Worm (Caenorhabditis elegans): ENCODE data around the gene Y54G2A.19.
A peak's percentile ranks its signal among the peaks of the same experiment; 100 is the strongest.

Gene Y54G2A.19

ce11 chrIV:2914545-2914944 is 20.0 kb upstream of the Y54G2A.19 start (continued):
- TF ChIP-seq snpc-4 (GFP tag; optimal IDR thresholded peaks at IDR 0.05) = no peak
- no peak for TF ChIP-seq snpc-4 (tag; optimal IDR thresholded peaks at IDR 0.05)
- TF ChIP-seq cebp-1 (GFP tag; IDR thresholded peaks at IDR 0.05) = no peak
- TF ChIP-seq cebp-1 (tag; optimal IDR thresholded peaks at IDR 0.05) = no peak
- TF ChIP-seq egl-44 (GFP tag; IDR thresholded peaks at IDR 0.05) = no peak
- TF ChIP-seq ztf-18 (tag; optimal IDR thresholded peaks at IDR 0.05) = peak; percentile 19
- no peak for TF ChIP-seq sdz-38 (tag; optimal IDR thresholded peaks at IDR 0.05)
- TF ChIP-seq B0261.1 (tag; optimal IDR thresholded peaks at IDR 0.05) = no peak
- TF ChIP-seq gei-17 (GFP tag; optimal IDR thresholded peaks at IDR 0.05) = no peak
- no peak for TF ChIP-seq akir-1 (GFP tag; optimal IDR thresholded peaks at IDR 0.05)
- no peak for TF ChIP-seq T26A5.8 (tag; optimal IDR thresholded peaks at IDR 0.05)
- peak; percentile 97 for TF ChIP-seq madf-6 (GFP tag; IDR thresholded peaks at IDR 0.05)
- no peak for TF ChIP-seq nhr-120 (GFP tag; IDR thresholded peaks at IDR 0.05)
- peak; percentile 83 for TF ChIP-seq lsl-1 (GFP tag; optimal IDR thresholded peaks at IDR 0.05)
- TF ChIP-seq atf-7 (tag; optimal IDR thresholded peaks at IDR 0.05) = no peak
- TF ChIP-seq repo-1 (tag; optimal IDR thresholded peaks at IDR 0.05) = no peak
- no peak for TF ChIP-seq mel-28 (tag; optimal IDR thresholded peaks at IDR 0.05; ENCODE audit: borderline replicate concordance)
- TF ChIP-seq madf-8 (GFP tag; conservative IDR thresholded peaks at IDR 0.05) = peak; percentile 93
- no peak for TF ChIP-seq ztf-6 (GFP tag; IDR thresholded peaks at IDR 0.05)
- no peak for TF ChIP-seq nhr-179 (tag; optimal IDR thresholded peaks at IDR 0.05)
- no peak for TF ChIP-seq pbrm-1 (GFP tag; IDR thresholded peaks at IDR 0.05)
- no peak for TF ChIP-seq die-1 (tag; optimal IDR thresholded peaks at IDR 0.05)
- TF ChIP-seq K12H6.12 (tag; optimal IDR thresholded peaks at IDR 0.05) = no peak
- TF ChIP-seq Y67H2A.10 (GFP tag; conservative IDR thresholded peaks at IDR 0.05) = no peak
- TF ChIP-seq nhr-90 (tag; optimal IDR thresholded peaks at IDR 0.05) = no peak
- TF ChIP-seq efl-1 (GFP tag; optimal IDR thresholded peaks at IDR 0.05) = peak; percentile 80

DNA sequence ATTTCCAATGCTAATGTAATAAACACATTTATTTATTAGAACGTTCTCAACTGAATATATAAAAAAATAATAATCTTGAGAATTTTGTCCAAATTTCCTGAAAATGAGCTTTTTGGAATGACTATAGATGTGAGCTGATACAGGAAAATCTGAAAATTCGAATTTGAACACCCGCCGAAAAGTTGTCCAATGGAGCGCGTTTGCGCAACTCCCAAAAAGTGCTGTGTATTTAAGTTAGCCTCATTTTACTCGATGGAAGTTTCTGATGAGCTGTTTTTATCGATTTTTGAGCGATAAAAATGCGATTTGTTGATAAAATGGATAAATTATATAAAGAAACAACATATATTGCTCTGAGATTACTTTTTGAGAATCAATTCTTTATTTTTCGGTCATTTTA is 7.4 kb upstream of the Y54G2A.19 start:
- TF ChIP-seq lin-54 (GFP tag; optimal IDR thresholded peaks at IDR 0.05) (peak; percentile 46), mcd-1 (GFP tag; IDR thresholded peaks at IDR 0.05) (peak; percentile 89)

ce11 chrIV:2901463-2901862 is 6.9 kb upstream of the Y54G2A.19 start:
- TF ChIP-seq Y95B8A.8 (GFP tag; IDR thresholded peaks at IDR 0.05) (0 out of 2 replicates have a peak, but pooled peaks have one; percentile 14), Y79H2A.3 (GFP tag; conservative IDR thresholded peaks at IDR 0.05) (peak; percentile 66; the same call in 1 of the 2 replicates), D2030.7 (GFP tag; IDR thresholded peaks at IDR 0.05) (peak; percentile 52; the same call in 1 of the 2 replicates)

ce11 chrIV:2897644-2898160 is 3.2 kb upstream of the Y54G2A.19 start, which contains the start of gene Y54G2A.36:
Gene Y54G2A.36 (plus strand): TSS chrIV:2897694.
- TF ChIP-seq attf-5 (GFP tag; optimal IDR thresholded peaks at IDR 0.05) (no peak), lin-26 (GFP tag; IDR thresholded peaks at IDR 0.05) (0 out of 2 replicates have a peak, but pooled peaks have one; percentile 13), ceh-91 (GFP tag; IDR thresholded peaks at IDR 0.05) (no peak), mes-4 (tag; optimal IDR thresholded peaks at IDR 0.05) (no peak), D2030.7 (GFP tag; IDR thresholded peaks at IDR 0.05) (0 out of 2 replicates have a peak, but pooled peaks have one; percentile 18), hsf-1 (GFP tag; IDR thresholded peaks at IDR 0.05) (peak; percentile 58; the same call in 1 of the 2 replicates), attf-6 (GFP tag; IDR thresholded peaks at IDR 0.05) (no peak), Y53F4B.3 (GFP tag; IDR thresholded peaks at IDR 0.05) (no peak), Y79H2A.3 (GFP tag; conservative IDR thresholded peaks at IDR 0.05) (peak; percentile 95), xnd-1 (tag; optimal IDR thresholded peaks at IDR 0.05) (no peak), bed-1 (GFP tag; IDR thresholded peaks at IDR 0.05) (no peak), aptf-3 (GFP tag; IDR thresholded peaks at IDR 0.05) (no peak), F52B5.7 (tag; optimal IDR thresholded peaks at IDR 0.05) (no peak), C06A6.2 (GFP tag; conservative IDR thresholded peaks at IDR 0.05) (no peak), tbp1 (GFP tag; optimal IDR thresholded peaks at IDR 0.05) (no peak), nhr-90 (tag; optimal IDR thresholded peaks at IDR 0.05) (no peak), rcor-1 (GFP tag; IDR thresholded peaks at IDR 0.05) (peak; percentile 19; the same call in 1 of the 2 replicates), nhr-179 (tag; optimal IDR thresholded peaks at IDR 0.05) (no peak), hlh-12 (tag; optimal IDR thresholded peaks at IDR 0.05) (no peak), zim-3 (tag; optimal IDR thresholded peaks at IDR 0.05) (no peak)
